Fruit fly (Drosophila melanogaster): ENCODE measurements around the gene CG3448.

The CG3448 gene

dm6 chr3L:9457619-9458092 lies 6.3 kb upstream of the CG3448 start, which contains the start of gene CG3437:
Gene CG3437 (minus strand): TSS chr3L:9457669.
- TF ChIP-seq CG8478 (optimal IDR thresholded peaks at IDR 0.05) (no peak), EcR (GFP tag; optimal IDR thresholded peaks at IDR 0.05) (no peak), psq (optimal IDR thresholded peaks at IDR 0.05) (no peak), Dll (optimal IDR thresholded peaks at IDR 0.05) (no peak), usp (GFP tag; optimal IDR thresholded peaks at IDR 0.05) (no peak), pan (optimal IDR thresholded peaks at IDR 0.05) (no peak)

DNA sequence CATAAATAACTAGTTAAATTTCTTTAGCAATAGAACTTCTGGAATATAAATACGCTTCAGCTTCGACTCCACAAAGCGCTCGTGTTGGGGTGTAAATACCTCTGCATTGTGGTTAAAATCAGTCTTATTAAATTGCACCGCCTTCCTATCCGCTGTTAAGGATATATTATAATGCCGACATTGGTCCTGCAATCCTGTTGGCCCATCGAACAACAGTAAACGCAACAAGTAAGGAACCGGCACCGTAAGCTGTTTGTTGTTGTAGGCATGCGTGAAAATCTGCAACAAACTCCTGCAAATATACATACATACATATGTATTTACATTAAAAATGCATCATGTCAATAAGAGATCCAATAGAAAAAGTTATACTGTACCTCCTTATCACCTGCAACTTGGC lies 5.0 kb upstream of the CG3448 start:
- TF ChIP-seq EcR (GFP tag; optimal IDR thresholded peaks at IDR 0.05) (no peak), Dll (optimal IDR thresholded peaks at IDR 0.05) (no peak), CG8478 (optimal IDR thresholded peaks at IDR 0.05) (no peak), usp (GFP tag; optimal IDR thresholded peaks at IDR 0.05) (no peak), pan (optimal IDR thresholded peaks at IDR 0.05) (no peak), psq (optimal IDR thresholded peaks at IDR 0.05) (no peak)

DNA sequence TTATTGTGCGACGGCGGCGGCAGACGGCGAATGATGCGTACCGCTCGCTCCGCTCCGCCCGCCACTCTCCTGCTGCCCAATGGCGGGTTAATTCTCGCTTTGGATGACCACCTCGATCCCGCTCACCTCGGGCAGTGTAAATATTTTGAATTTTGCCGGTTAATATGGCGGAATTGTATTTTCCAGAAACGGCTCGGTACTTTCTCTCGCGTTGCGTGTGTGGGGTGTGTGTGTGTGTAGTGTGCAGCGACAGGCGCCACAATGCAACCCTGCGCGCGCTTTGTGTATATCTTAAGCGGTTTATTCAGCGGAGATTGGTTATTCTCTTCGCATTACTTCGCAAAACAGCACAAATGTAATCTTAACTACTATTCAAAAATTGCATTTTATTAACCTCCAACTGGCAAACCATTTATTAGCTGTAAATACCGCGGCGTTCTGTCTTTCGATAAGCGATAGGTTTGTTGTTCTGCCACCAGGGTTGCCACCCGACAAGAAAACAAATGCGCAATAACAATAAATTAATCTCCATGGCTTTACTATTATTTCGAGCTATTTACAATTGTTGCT lies 4.5 kb upstream of the CG3448 start, which contains the start of the genes phol and CG3552:
Gene phol (minus strand): TSS at position 463 of the 570 bp plus-strand sequence.
Gene CG3552 (plus strand): TSS at position 500 of the 570 bp plus-strand sequence.
- no peak for TF ChIP-seq CG8478 (optimal IDR thresholded peaks at IDR 0.05)
- TF ChIP-seq pan (optimal IDR thresholded peaks at IDR 0.05) = no peak
- no peak for TF ChIP-seq EcR (GFP tag; optimal IDR thresholded peaks at IDR 0.05)
- TF ChIP-seq psq (optimal IDR thresholded peaks at IDR 0.05) = no peak
- no peak for TF ChIP-seq Dll (optimal IDR thresholded peaks at IDR 0.05)
- TF ChIP-seq usp (GFP tag; optimal IDR thresholded peaks at IDR 0.05) = no peak

DNA sequence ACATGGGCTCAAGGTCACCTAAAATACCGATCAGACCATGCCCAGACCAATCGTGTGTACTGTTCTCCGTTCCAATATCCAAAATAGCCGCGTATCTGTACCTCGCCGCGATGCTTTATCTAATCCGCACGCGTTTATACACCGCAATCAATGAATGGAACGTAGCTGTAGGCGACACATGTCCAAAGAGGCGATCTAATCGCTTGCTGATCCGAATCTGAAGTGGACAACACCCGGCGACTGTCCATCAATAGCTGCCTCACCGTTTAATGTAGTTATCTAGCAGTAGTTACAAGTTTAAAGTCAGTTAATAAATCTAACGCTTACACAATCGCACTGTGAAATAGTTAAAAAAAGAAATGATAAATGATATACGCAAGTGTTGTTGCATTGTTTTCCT lies 1.1 kb upstream of the CG3448 start:
- no peak for TF ChIP-seq usp (GFP tag; optimal IDR thresholded peaks at IDR 0.05)
- no peak for TF ChIP-seq psq (optimal IDR thresholded peaks at IDR 0.05)
- no peak for TF ChIP-seq EcR (GFP tag; optimal IDR thresholded peaks at IDR 0.05)
- TF ChIP-seq pan (optimal IDR thresholded peaks at IDR 0.05) = no peak
- TF ChIP-seq CG8478 (optimal IDR thresholded peaks at IDR 0.05) = no peak
- TF ChIP-seq Dll (optimal IDR thresholded peaks at IDR 0.05) = no peak

dm6 chr3L:9447239-9447777 lies 4.1 kb downstream of the CG3448 start:
- TF ChIP-seq usp (GFP tag; optimal IDR thresholded peaks at IDR 0.05) = no peak
- TF ChIP-seq CG8478 (optimal IDR thresholded peaks at IDR 0.05) = no peak
- no peak for TF ChIP-seq EcR (GFP tag; optimal IDR thresholded peaks at IDR 0.05)
- no peak for TF ChIP-seq psq (optimal IDR thresholded peaks at IDR 0.05)
- TF ChIP-seq pan (optimal IDR thresholded peaks at IDR 0.05) = no peak
- TF ChIP-seq Dll (optimal IDR thresholded peaks at IDR 0.05) = no peak

dm6 chr3L:9446731-9447238 lies 4.6 kb downstream of the CG3448 start, which contains the start of gene CG3529:
Gene CG3529 (plus strand): TSS chr3L:9446864.
- TF ChIP-seq CG8478 (optimal IDR thresholded peaks at IDR 0.05) (no peak), usp (GFP tag; optimal IDR thresholded peaks at IDR 0.05) (no peak)

- TF ChIP-seq psq (optimal IDR thresholded peaks at IDR 0.05) (no peak), Dll (optimal IDR thresholded peaks at IDR 0.05) (no peak), CG8478 (optimal IDR thresholded peaks at IDR 0.05) (no peak), pan (optimal IDR thresholded peaks at IDR 0.05) (no peak), EcR (GFP tag; optimal IDR thresholded peaks at IDR 0.05) (no peak), usp (GFP tag; optimal IDR thresholded peaks at IDR 0.05) (no peak)
Measured at dm6 chr3L:9442625-9443282, 8.6 kb downstream of the CG3448 start, which contains the start of gene Srg3. Gene Srg3 (plus strand): TSS chr3L:9443232.

DNA sequence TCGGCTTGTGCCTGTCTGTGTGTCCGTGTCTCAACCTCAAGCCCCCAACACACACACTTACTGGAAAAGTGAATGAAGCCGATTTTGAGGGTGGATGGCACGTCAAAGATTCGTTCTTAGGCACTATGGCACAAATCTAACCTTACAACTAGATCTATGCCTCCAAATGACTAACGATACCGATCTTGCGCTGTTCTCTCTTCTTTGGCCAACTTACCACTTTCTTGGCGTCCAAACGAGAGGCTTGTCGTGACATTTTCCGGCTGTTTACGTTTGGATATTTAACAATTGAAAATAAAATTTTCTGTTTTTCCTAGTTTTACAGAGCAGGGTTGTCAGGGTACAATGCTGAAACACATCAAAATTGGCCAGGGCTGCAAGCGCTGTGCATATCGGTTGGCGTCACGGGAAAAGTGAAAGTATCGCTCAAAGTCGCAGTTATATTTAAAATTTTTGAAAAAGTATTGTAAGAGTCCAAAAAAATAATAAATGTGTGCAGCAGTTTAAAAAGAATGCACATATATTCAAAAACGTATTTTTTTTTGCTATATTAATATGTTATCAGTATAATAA lies 9.4 kb downstream of the CG3448 start, which contains the start of the genes Bet3 and Nf-YA:
Gene Bet3 (minus strand): TSS at position 361 of the 573 bp plus-strand sequence.
Gene Nf-YA (minus strand): TSS at position 361 of the 573 bp plus-strand sequence.
- TF ChIP-seq CG8478 (optimal IDR thresholded peaks at IDR 0.05) = no peak
- TF ChIP-seq usp (GFP tag; optimal IDR thresholded peaks at IDR 0.05) = no peak
- TF ChIP-seq Dll (optimal IDR thresholded peaks at IDR 0.05) = no peak
- no peak for TF ChIP-seq psq (optimal IDR thresholded peaks at IDR 0.05)
- no peak for TF ChIP-seq EcR (GFP tag; optimal IDR thresholded peaks at IDR 0.05)
- TF ChIP-seq pan (optimal IDR thresholded peaks at IDR 0.05) = no peak

- TF ChIP-seq CG8478 (optimal IDR thresholded peaks at IDR 0.05) (no peak), psq (optimal IDR thresholded peaks at IDR 0.05) (no peak), EcR (GFP tag; optimal IDR thresholded peaks at IDR 0.05) (no peak), Dll (optimal IDR thresholded peaks at IDR 0.05) (no peak), pan (optimal IDR thresholded peaks at IDR 0.05) (no peak), usp (GFP tag; optimal IDR thresholded peaks at IDR 0.05) (no peak)
Measured at dm6 chr3L:9438858-9439257, 12.5 kb downstream of the CG3448 start.

DNA sequence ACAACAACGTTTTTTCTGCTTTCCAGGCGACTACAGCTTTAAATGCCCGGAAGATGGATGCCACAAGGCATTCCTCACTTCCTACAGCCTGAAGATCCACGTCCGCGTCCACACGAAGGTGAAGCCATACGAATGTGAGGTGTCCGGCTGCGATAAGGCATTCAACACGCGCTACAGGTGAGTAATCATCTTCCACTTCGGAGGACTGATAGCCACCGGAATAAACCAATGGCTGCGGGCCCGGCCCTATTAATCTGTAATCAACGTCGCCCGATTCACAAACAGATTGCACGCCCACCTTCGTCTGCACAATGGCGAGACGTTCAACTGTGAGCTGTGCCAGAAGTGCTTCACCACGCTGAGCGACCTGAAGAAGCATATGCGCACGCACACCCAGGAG lies 15.5 kb downstream of the CG3448 start:
- no peak for TF ChIP-seq CG8478 (optimal IDR thresholded peaks at IDR 0.05)
- no peak for TF ChIP-seq Dll (optimal IDR thresholded peaks at IDR 0.05)
- no peak for TF ChIP-seq pan (optimal IDR thresholded peaks at IDR 0.05)
- TF ChIP-seq usp (GFP tag; optimal IDR thresholded peaks at IDR 0.05) = no peak
- TF ChIP-seq EcR (GFP tag; optimal IDR thresholded peaks at IDR 0.05) = no peak
- no peak for TF ChIP-seq psq (optimal IDR thresholded peaks at IDR 0.05)

DNA sequence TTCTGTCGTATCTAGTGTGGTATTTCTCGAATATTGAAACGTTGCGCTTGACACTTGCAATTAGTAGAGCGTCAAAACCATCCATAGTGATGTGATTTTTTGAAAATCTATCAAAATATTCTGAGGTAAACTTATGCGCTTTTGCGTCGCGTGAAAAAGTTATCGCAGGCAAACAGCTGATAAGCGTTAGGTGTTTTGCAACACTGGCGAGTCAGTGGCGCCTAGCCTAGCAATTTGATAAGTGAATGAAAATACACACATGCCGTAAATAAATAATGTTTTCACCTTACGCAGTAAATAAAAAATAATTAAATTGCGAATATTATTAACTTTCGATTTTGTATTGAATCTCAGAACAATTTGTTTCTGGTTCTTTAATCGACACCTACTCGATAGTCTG lies 16.1 kb downstream of the CG3448 start, which contains the start of gene CG42526:
Gene CG42526 (minus strand): TSS at position 85 of the 400 bp plus-strand sequence.
- TF ChIP-seq usp (GFP tag; optimal IDR thresholded peaks at IDR 0.05) (no peak), pan (optimal IDR thresholded peaks at IDR 0.05) (no peak), CG8478 (optimal IDR thresholded peaks at IDR 0.05) (no peak), Dll (optimal IDR thresholded peaks at IDR 0.05) (no peak), EcR (GFP tag; optimal IDR thresholded peaks at IDR 0.05) (no peak), psq (optimal IDR thresholded peaks at IDR 0.05) (no peak)
